Fruit fly (Drosophila melanogaster): Measurements from ENCODE around the gene dtn.

The dtn gene

dm6 chrX:6225472-6226049 lies at the start of gene dtn:
Gene dtn, plus strand, starts transcription at chrX:6225647.
- TF ChIP-seq N (GFP tag; optimal IDR thresholded peaks at IDR 0.05) (peak; percentile 70), usp (GFP tag; optimal IDR thresholded peaks at IDR 0.05) (no peak), sage (GFP tag; optimal IDR thresholded peaks at IDR 0.05) (no peak)

dm6 chrX:6179428-6179827 lies 46.0 kb upstream of the dtn start:
- TF ChIP-seq br (GFP tag; optimal IDR thresholded peaks at IDR 0.05) (no peak), psq (GFP tag; optimal IDR thresholded peaks at IDR 0.05) (no peak), Myc (optimal IDR thresholded peaks at IDR 0.05) (no peak), h (GFP tag; optimal IDR thresholded peaks at IDR 0.05) (no peak), sv (GFP tag; optimal IDR thresholded peaks at IDR 0.05) (no peak), Hr78 (GFP tag; optimal IDR thresholded peaks at IDR 0.05) (no peak), CrebA (GFP tag; optimal IDR thresholded peaks at IDR 0.05; ENCODE audit: borderline replicate concordance) (no peak), Vsx2 (GFP tag; optimal IDR thresholded peaks at IDR 0.05; ENCODE audit: partially characterized antibody) (no peak), woc (GFP tag; optimal IDR thresholded peaks at IDR 0.05) (no peak), lola (GFP tag; optimal IDR thresholded peaks at IDR 0.05) (no peak), dl (GFP tag; optimal IDR thresholded peaks at IDR 0.05; ENCODE audit: insufficient read depth in 1 of 2, partially characterized antibody in 2 of 2) (no peak), foxo (GFP tag; optimal IDR thresholded peaks at IDR 0.05) (no peak), usp (GFP tag; optimal IDR thresholded peaks at IDR 0.05) (no peak), tai (GFP tag; optimal IDR thresholded peaks at IDR 0.05) (no peak), CG9705 (GFP tag; optimal IDR thresholded peaks at IDR 0.05) (no peak), Abd-B (GFP tag; optimal IDR thresholded peaks at IDR 0.05) (no peak), dmrt93B (GFP tag; optimal IDR thresholded peaks at IDR 0.05) (no peak), sage (GFP tag; optimal IDR thresholded peaks at IDR 0.05) (no peak)

dm6 chrX:6192332-6192731 lies 33.1 kb upstream of the dtn start, which contains the start of gene Ca-alpha1T:
Gene Ca-alpha1T, minus strand, starts transcription at chrX:6192483.
- no peak for TF ChIP-seq usp (GFP tag; optimal IDR thresholded peaks at IDR 0.05)
- no peak for TF ChIP-seq Dif (GFP tag; optimal IDR thresholded peaks at IDR 0.05; ENCODE audit: partially characterized antibody)
- no peak for TF ChIP-seq Abd-B (GFP tag; optimal IDR thresholded peaks at IDR 0.05)
- TF ChIP-seq brk (GFP tag; optimal IDR thresholded peaks at IDR 0.05), result no peak
- no peak for TF ChIP-seq lola (GFP tag; optimal IDR thresholded peaks at IDR 0.05)
- TF ChIP-seq CG9705 (GFP tag; optimal IDR thresholded peaks at IDR 0.05), result no peak
- TF ChIP-seq Hnf4 (GFP tag; optimal IDR thresholded peaks at IDR 0.05), result no peak
- no peak for TF ChIP-seq br (GFP tag; optimal IDR thresholded peaks at IDR 0.05)
- TF ChIP-seq tai (GFP tag; optimal IDR thresholded peaks at IDR 0.05), result no peak
- TF ChIP-seq woc (GFP tag; optimal IDR thresholded peaks at IDR 0.05), result no peak
- no peak for TF ChIP-seq fru (GFP tag; optimal IDR thresholded peaks at IDR 0.05)

- TF ChIP-seq tai (GFP tag; optimal IDR thresholded peaks at IDR 0.05) (no peak), N (GFP tag; optimal IDR thresholded peaks at IDR 0.05) (no peak), CG32264 (GFP tag; optimal IDR thresholded peaks at IDR 0.05) (no peak), br (GFP tag; optimal IDR thresholded peaks at IDR 0.05) (no peak), Vsx2 (GFP tag; optimal IDR thresholded peaks at IDR 0.05; ENCODE audit: partially characterized antibody) (no peak), Rel (GFP tag; optimal IDR thresholded peaks at IDR 0.05) (no peak), Rel (tag; optimal IDR thresholded peaks at IDR 0.05) (no peak), GATAd (GFP tag; optimal IDR thresholded peaks at IDR 0.05) (no peak), Dif (GFP tag; optimal IDR thresholded peaks at IDR 0.05; ENCODE audit: partially characterized antibody) (no peak), Mio (GFP tag; optimal IDR thresholded peaks at IDR 0.05) (no peak), foxo (GFP tag; optimal IDR thresholded peaks at IDR 0.05) (peak in 1 of 2 experiments; percentile 64), Myc (optimal IDR thresholded peaks at IDR 0.05) (no peak), usp (GFP tag; optimal IDR thresholded peaks at IDR 0.05) (no peak), Hnf4 (GFP tag; optimal IDR thresholded peaks at IDR 0.05) (no peak), pan (optimal IDR thresholded peaks at IDR 0.05) (no peak), sage (GFP tag; optimal IDR thresholded peaks at IDR 0.05) (no peak), Hr78 (GFP tag; optimal IDR thresholded peaks at IDR 0.05) (no peak), Abd-B (GFP tag; optimal IDR thresholded peaks at IDR 0.05) (no peak), Dfd (GFP tag; optimal IDR thresholded peaks at IDR 0.05) (no peak), woc (GFP tag; optimal IDR thresholded peaks at IDR 0.05) (no peak), dmrt93B (GFP tag; optimal IDR thresholded peaks at IDR 0.05) (peak; percentile 14), Jra (GFP tag; optimal IDR thresholded peaks at IDR 0.05) (no peak), brk (GFP tag; optimal IDR thresholded peaks at IDR 0.05) (no peak), dsf (GFP tag; optimal IDR thresholded peaks at IDR 0.05; ENCODE audit: borderline replicate concordance) (no peak), CrebA (GFP tag; optimal IDR thresholded peaks at IDR 0.05; ENCODE audit: borderline replicate concordance) (no peak), h (GFP tag; optimal IDR thresholded peaks at IDR 0.05) (peak; percentile 59), ey (GFP tag; optimal IDR thresholded peaks at IDR 0.05) (peak; percentile 25), Sp1 (GFP tag; optimal IDR thresholded peaks at IDR 0.05) (peak; percentile 49), CG9705 (GFP tag; optimal IDR thresholded peaks at IDR 0.05) (no peak), OdsH (GFP tag; optimal IDR thresholded peaks at IDR 0.05) (peak; percentile 38), HLH106 (tag; optimal IDR thresholded peaks at IDR 0.05) (peak; percentile 65), lola (GFP tag; optimal IDR thresholded peaks at IDR 0.05) (no peak), jim (GFP tag; optimal IDR thresholded peaks at IDR 0.05) (no peak), rgr (GFP tag; optimal IDR thresholded peaks at IDR 0.05) (peak; percentile 49), psq (GFP tag; optimal IDR thresholded peaks at IDR 0.05) (peak; percentile 34), Hr83 (GFP tag; optimal IDR thresholded peaks at IDR 0.05; ENCODE audit: poor library complexity, severe bottlenecking) (no peak), sv (GFP tag; optimal IDR thresholded peaks at IDR 0.05) (peak; percentile 40)
These were observed 32.1 kb upstream of the dtn start for dm6 chrX:6193183-6193810.
